Worm (Caenorhabditis elegans) whole organism, early embryonic: ENCODE results near the gene art-1.

Source experiments
- B0310.2 ChIP-seq: sonication (generic microtip); optimal IDR thresholded peaks from 2 replicates; lab custom pipeline; 2016; ENCODE audit warnings: mild to moderate bottlenecking, missing genetic modification characterization, missing compliant biosample characterization
- F13C5.2 ChIP-seq: sonication (generic microtip); optimal IDR thresholded peaks from 2 replicates; lab custom pipeline; 2017; ENCODE audit warnings: mild to moderate bottlenecking, missing genetic modification characterization, inconsistent platforms, missing compliant biosample characterization
- aly-1 ChIP-seq: sonication (generic microtip); optimal IDR thresholded peaks from 2 replicates; lab custom pipeline; 2016; ENCODE audit warnings: missing genetic modification characterization, missing compliant biosample characterization
- ama-1 ChIP-seq: fragments of 150-350 bp; optimal IDR thresholded peaks from 2 replicates; lab custom pipeline; 2014
- ceh-13 ChIP-seq: fragments of 200-800 bp; sonication (Bioruptor generic); optimal IDR thresholded peaks from 2 replicates; lab custom pipeline; 2018; ENCODE audit warnings: mild to moderate bottlenecking, missing genetic modification characterization, missing compliant biosample characterization
- ceh-36 ChIP-seq: sonication (generic microtip); optimal IDR thresholded peaks from 2 replicates; lab custom pipeline; 2016; ENCODE audit warnings: missing genetic modification characterization, inconsistent platforms, missing compliant biosample characterization
- ets-7 ChIP-seq: sonication (generic microtip); optimal IDR thresholded peaks from 2 replicates; lab custom pipeline; 2016; ENCODE audit warnings: missing genotype, missing genetic modification characterization, missing compliant biosample characterization
- flt-1 ChIP-seq: fragments of 200-800 bp; sonication (Bioruptor generic); IDR thresholded peaks from 2 replicates; pipeline ENCODE4 v1.3.6; 2022; ENCODE audit warnings: missing genetic modification characterization, missing compliant biosample characterization
- hmbx-1 ChIP-seq: sonication (generic microtip); optimal IDR thresholded peaks from 2 replicates; lab custom pipeline; 2016; ENCODE audit warnings: mild to moderate bottlenecking, missing genetic modification characterization, missing compliant biosample characterization
- hmg-4 ChIP-seq: fragments of 200-800 bp; sonication (Bioruptor generic); optimal IDR thresholded peaks from 2 replicates; lab custom pipeline; 2018; ENCODE audit warnings: mild to moderate bottlenecking, missing genetic modification characterization, missing compliant biosample characterization
- hnd-1 ChIP-seq: sonication (generic microtip); optimal IDR thresholded peaks from 2 replicates; lab custom pipeline; 2016; ENCODE audit warnings: missing genetic modification characterization, missing compliant biosample characterization
- pes-1 ChIP-seq: fragments of 200-800 bp; sonication (Bioruptor generic); IDR thresholded peaks from 2 replicates; pipeline ENCODE4 v1.3.6; 2022; ENCODE audit warnings: missing genetic modification reagents, missing genetic modification characterization, missing compliant biosample characterization
- scrt-1 ChIP-seq: fragments of 200-800 bp; sonication (Bioruptor generic); IDR thresholded peaks from 2 replicates; pipeline ENCODE4 v1.3.6; 2022; ENCODE audit warnings: missing genetic modification characterization, missing compliant biosample characterization
- sea-1 ChIP-seq: fragments of 200-800 bp; sonication (Bioruptor generic); conservative IDR thresholded peaks from 2 replicates; pipeline ENCODE4 v1.3.6; 2022; ENCODE audit warnings: missing genetic modification characterization, missing compliant biosample characterization
- tbx-11 ChIP-seq: fragments of 200-800 bp; sonication (Bioruptor generic); IDR thresholded peaks from 2 replicates; pipeline ENCODE4 v1.3.6; 2022; ENCODE audit warnings: missing genetic modification characterization, missing compliant biosample characterization
- tbx-37 ChIP-seq: fragments of 200-800 bp; sonication (Bioruptor generic); conservative IDR thresholded peaks from 2 replicates; pipeline ENCODE4 v1.3.6; 2022; ENCODE audit warnings: missing genetic modification reagents, missing genetic modification characterization, missing compliant biosample characterization
- tra-4 ChIP-seq: sonication (generic microtip); optimal IDR thresholded peaks from 2 replicates; lab custom pipeline; 2017; ENCODE audit warnings: missing genetic modification characterization, missing compliant biosample characterization

Gene art-1

ce11 chrII:6970515-6970914 lies 1.5 kb downstream of the art-1 start, which contains the start of gene C15F1.5:
C15F1.5 (minus strand) TSS chrII:6970615.
- TF ChIP-seq sea-1 (GFP tag; lab: Robert Waterston, UW) (no peak), F13C5.2 (tag; lab: Kevin White, UChicago) (no peak), tbx-11 (GFP tag; lab: Robert Waterston, UW) (no peak), scrt-1 (GFP tag; lab: Robert Waterston, UW) (no peak), ceh-13 (GFP tag; lab: Kevin White, UChicago) (no peak), B0310.2 (tag; lab: Kevin White, UChicago) (no peak), hmbx-1 (no peak)

ce11 chrII:6968191-6968675 lies 3.8 kb downstream of the art-1 start:
- no peak for TF ChIP-seq hnd-1 (tag; lab: Kevin White, UChicago)
- TF ChIP-seq tbx-11 (GFP tag; lab: Robert Waterston, UW) = 0 out of 2 replicates have a peak, but pooled peaks have one; percentile 30
- TF ChIP-seq flt-1 (GFP tag; lab: Robert Waterston, UW) = peak; percentile 45; the same call in 1 of the 2 replicates
- TF ChIP-seq ceh-36 = peak; percentile 89
- peak; percentile 69 for TF ChIP-seq tra-4 (tag; lab: Kevin White, UChicago)
- no peak for TF ChIP-seq ets-7 (tag; lab: Kevin White, UChicago)
- TF ChIP-seq sea-1 (GFP tag; lab: Robert Waterston, UW) = 0 out of 2 replicates have a peak, but pooled peaks have one; percentile 25
- peak; percentile 45 for TF ChIP-seq aly-1
- TF ChIP-seq ceh-13 (GFP tag; lab: Kevin White, UChicago) = peak; percentile 34
- TF ChIP-seq B0310.2 (tag; lab: Kevin White, UChicago) = peak; percentile 50
- TF ChIP-seq hmbx-1 = peak; percentile 45
- peak; percentile 99 for TF ChIP-seq ama-1
- peak; percentile 34 for TF ChIP-seq F13C5.2 (tag; lab: Kevin White, UChicago)
- TF ChIP-seq hmg-4 (GFP tag; lab: Kevin White, UChicago) = peak; percentile 94
- TF ChIP-seq tbx-37 = 0 out of 2 replicates have a peak, but pooled peaks have one; percentile 29
- TF ChIP-seq scrt-1 (GFP tag; lab: Robert Waterston, UW) = peak; percentile 73; the same call in 1 of the 2 replicates
- TF ChIP-seq pes-1 (GFP tag; lab: Robert Waterston, UW) = peak; percentile 77

- TF ChIP-seq tbx-37 (no peak), hmbx-1 (no peak), ets-7 (tag; lab: Kevin White, UChicago) (no peak), tra-4 (tag; lab: Kevin White, UChicago) (no peak), pes-1 (GFP tag; lab: Robert Waterston, UW) (no peak), ceh-36 (no peak), hnd-1 (tag; lab: Kevin White, UChicago) (no peak), ama-1 (no peak), F13C5.2 (tag; lab: Kevin White, UChicago) (no peak), scrt-1 (GFP tag; lab: Robert Waterston, UW) (no peak), hmg-4 (GFP tag; lab: Kevin White, UChicago) (no peak)
Observed at ce11 chrII:6967618-6968017, 4.4 kb downstream of the art-1 start, which contains the start of gene eif-2Bgamma. eif-2Bgamma (minus strand) TSS chrII:6967648.

- TF ChIP-seq sea-1 (GFP tag; lab: Robert Waterston, UW) (no peak), ama-1 (no peak), ceh-13 (GFP tag; lab: Kevin White, UChicago) (no peak), ceh-36 (no peak), hnd-1 (tag; lab: Kevin White, UChicago) (no peak), pes-1 (GFP tag; lab: Robert Waterston, UW) (no peak), tbx-37 (no peak)
Observed at ce11 chrII:6965573-6965972, 6.5 kb downstream of the art-1 start, which contains the start of gene tra-2. tra-2 (minus strand) TSS chrII:6965673.

ce11 chrII:6958136-6958535 lies 13.9 kb downstream of the art-1 start:
- TF ChIP-seq aly-1 = no peak
- TF ChIP-seq ceh-13 (GFP tag; lab: Kevin White, UChicago) = no peak
- no peak for TF ChIP-seq ama-1
- no peak for TF ChIP-seq scrt-1 (GFP tag; lab: Robert Waterston, UW)
- TF ChIP-seq tbx-37 = no peak
- TF ChIP-seq hmbx-1 = no peak
- no peak for TF ChIP-seq sea-1 (GFP tag; lab: Robert Waterston, UW)
- TF ChIP-seq hnd-1 (tag; lab: Kevin White, UChicago) = no peak
- no peak for TF ChIP-seq pes-1 (GFP tag; lab: Robert Waterston, UW)
- TF ChIP-seq B0310.2 (tag; lab: Kevin White, UChicago) = no peak
- no peak for TF ChIP-seq ets-7 (tag; lab: Kevin White, UChicago)

- no peak for TF ChIP-seq ceh-36
- TF ChIP-seq B0310.2 (tag; lab: Kevin White, UChicago) = no peak
- TF ChIP-seq sea-1 (GFP tag; lab: Robert Waterston, UW) = no peak
- TF ChIP-seq hmbx-1 = no peak
- no peak for TF ChIP-seq hmg-4 (GFP tag; lab: Kevin White, UChicago)
- TF ChIP-seq ama-1 = no peak
- no peak for TF ChIP-seq ets-7 (tag; lab: Kevin White, UChicago)
- TF ChIP-seq tbx-11 (GFP tag; lab: Robert Waterston, UW) = no peak
- no peak for TF ChIP-seq ceh-13 (GFP tag; lab: Kevin White, UChicago)
- no peak for TF ChIP-seq pes-1 (GFP tag; lab: Robert Waterston, UW)
Observed at ce11 chrII:6955084-6955697, 16.8 kb downstream of the art-1 start.

- TF ChIP-seq tbx-37 (no peak), flt-1 (GFP tag; lab: Robert Waterston, UW) (0 out of 2 replicates have a peak, but pooled peaks have one; percentile 26), F13C5.2 (tag; lab: Kevin White, UChicago) (peak; percentile 67), hmbx-1 (no peak), ceh-36 (peak; percentile 48), hmg-4 (GFP tag; lab: Kevin White, UChicago) (peak; percentile 55)
Observed at ce11 chrII:6951250-6951806, 20.7 kb downstream of the art-1 start, which contains the start of the genes malt-1 and ceh-38. malt-1 (minus strand) TSS chrII:6951300. ceh-38 (plus strand) TSS chrII:6951526.
